Worm (Caenorhabditis elegans): ENCODE measurements around the gene git-1.

DNA sequence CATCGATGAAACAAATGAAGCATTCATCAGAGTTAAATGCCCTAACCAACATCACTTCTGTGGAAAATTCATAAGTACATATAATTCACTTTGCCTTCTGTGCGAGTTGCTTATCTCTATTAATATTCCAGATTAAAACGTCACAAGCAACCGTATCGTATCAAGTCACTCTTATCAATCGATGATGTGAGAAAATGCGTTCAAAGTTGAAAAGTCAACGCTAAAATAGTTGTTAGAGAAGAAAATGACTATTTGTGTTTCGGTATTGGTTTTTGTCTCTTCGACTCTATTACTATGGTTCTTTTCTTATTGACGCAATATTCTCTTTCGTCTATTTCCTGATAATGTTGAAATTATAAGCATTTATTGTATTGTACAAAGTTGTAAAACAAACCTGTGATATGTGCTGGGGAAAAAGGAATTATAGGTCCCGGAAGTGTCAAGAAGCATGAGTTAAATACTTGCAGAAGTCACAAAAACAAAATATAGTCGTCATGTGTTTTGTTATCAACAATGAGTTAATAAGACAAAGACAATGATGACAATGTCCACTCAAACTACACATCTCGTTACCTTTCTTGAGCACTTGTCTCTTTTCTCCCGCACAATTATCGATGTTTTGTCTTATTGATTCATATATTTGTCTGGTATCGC lies 7.6 kb downstream of the git-1 start:
- TF ChIP-seq klf-2 (GFP tag; conservative IDR thresholded peaks at IDR 0.05) (no peak), tab-1 (GFP tag; IDR thresholded peaks at IDR 0.05) (no peak), ztf-29 (GFP tag; IDR thresholded peaks at IDR 0.05) (no peak), T22C8.4 (GFP tag; IDR thresholded peaks at IDR 0.05) (no peak), flt-1 (GFP tag; IDR thresholded peaks at IDR 0.05) (no peak), ztf-23 (GFP tag; IDR thresholded peaks at IDR 0.05) (no peak), med-1 (GFP tag; optimal IDR thresholded peaks at IDR 0.05; ENCODE audit: insufficient read depth) (no peak), cog-1 (tag; optimal IDR thresholded peaks at IDR 0.05) (no peak), ref-1 (GFP tag; conservative IDR thresholded peaks at IDR 0.05) (no peak)

All from whole organism, midembryonic.